Fruit fly (Drosophila melanogaster) whole organism, pupa: ENCODE results near the gene SLC22A.

Experiments
- CG10348 ChIP-seq: fragments of 200-800 bp; sonication (Bioruptor generic); IDR thresholded peaks from 2 replicates; pipeline ENCODE4 v1.3.6; 2022; ENCODE audit warnings: missing biosample characterization, missing genetic modification characterization
- CG12605 ChIP-seq: fragments of 200-800 bp; sonication (Bioruptor generic); IDR thresholded peaks from 2 replicates; pipeline ENCODE4 v1.3.6; 2022; ENCODE audit warnings: missing biosample characterization, missing genetic modification characterization
- CG15710 ChIP-seq: fragments of 200-800 bp; sonication (Bioruptor generic); optimal IDR thresholded peaks from 2 replicates; lab custom pipeline; 2018; ENCODE audit warnings: missing biosample characterization, mild to moderate bottlenecking, missing genetic modification characterization, moderate library complexity
- CG34367 ChIP-seq: fragments of 200-800 bp; sonication (Bioruptor generic); optimal IDR thresholded peaks from 2 replicates; lab custom pipeline; 2018; ENCODE audit warnings: missing biosample characterization, mild to moderate bottlenecking, missing genetic modification characterization
- CG4496 ChIP-seq: fragments of 200-800 bp; sonication (Bioruptor generic); IDR thresholded peaks from 3 replicates; pipeline ENCODE4 v1.3.6; 2022; ENCODE audit warnings: missing biosample characterization, missing genetic modification characterization
- CG9948 ChIP-seq: fragments of 200-800 bp; sonication (Bioruptor generic); optimal IDR thresholded peaks from 2 replicates; lab custom pipeline; 2018; ENCODE audit warnings: missing biosample characterization, mild to moderate bottlenecking, missing genetic modification characterization, moderate library complexity
- EcR ChIP-seq: fragments of 200-800 bp; sonication (Bioruptor generic); optimal IDR thresholded peaks from 3 replicates; lab custom pipeline; 2019; ENCODE audit warnings: missing biosample characterization, missing genetic modification characterization, mild to moderate bottlenecking, moderate library complexity, missing genetic modification reagents
- rn ChIP-seq: fragments of 200-800 bp; sonication (Bioruptor generic); IDR thresholded peaks from 2 replicates; pipeline ENCODE4 v1.3.6; 2022; ENCODE audit warnings: missing biosample characterization, missing genetic modification characterization

- TF ChIP-seq EcR: no peak
- no peak for TF ChIP-seq CG9948 (tag; lab: Kevin White, UChicago)
- TF ChIP-seq CG4496: no peak
- TF ChIP-seq CG15710 (tag; lab: Kevin White, UChicago): no peak
- no peak for TF ChIP-seq CG12605 (GFP tag; lab: Robert Waterston, UW)
- no peak for TF ChIP-seq CG34367 (tag; lab: Kevin White, UChicago)
- no peak for TF ChIP-seq rn (GFP tag; lab: Robert Waterston, UW)
- no peak for TF ChIP-seq CG10348 (GFP tag; lab: Robert Waterston, UW)
These were observed 35.0 kb upstream of the SLC22A start for dm6 chr3L:21899488-21899887.
